Fruit fly (Drosophila melanogaster) whole organism, pupa: ENCODE measurements around the gene CG43394.

Experiments
- CG10348 ChIP-seq: fragments of 200-800 bp; sonication (Bioruptor generic); IDR thresholded peaks from 2 replicates; pipeline ENCODE4 v1.3.6; 2022; ENCODE audit warnings: missing biosample characterization, missing genetic modification characterization
- CG13204 ChIP-seq: fragments of 200-800 bp; sonication (Bioruptor generic); optimal IDR thresholded peaks from 2 replicates; lab custom pipeline; 2018; ENCODE audit warnings: missing biosample characterization, mild to moderate bottlenecking, missing genetic modification characterization, moderate library complexity
- CG4496 ChIP-seq: fragments of 200-800 bp; sonication (Bioruptor generic); IDR thresholded peaks from 3 replicates; pipeline ENCODE4 v1.3.6; 2022; ENCODE audit warnings: missing biosample characterization, missing genetic modification characterization
- CG9948 ChIP-seq: fragments of 200-800 bp; sonication (Bioruptor generic); optimal IDR thresholded peaks from 2 replicates; lab custom pipeline; 2018; ENCODE audit warnings: missing biosample characterization, mild to moderate bottlenecking, missing genetic modification characterization, moderate library complexity
- EcR ChIP-seq: fragments of 200-800 bp; sonication (Bioruptor generic); optimal IDR thresholded peaks from 3 replicates; lab custom pipeline; 2019; ENCODE audit warnings: missing biosample characterization, missing genetic modification characterization, mild to moderate bottlenecking, moderate library complexity, missing genetic modification reagents
- Pif1A ChIP-seq: fragments of 200-800 bp; sonication (Bioruptor generic); optimal IDR thresholded peaks from 3 replicates; lab custom pipeline; 2016; ENCODE audit warnings: missing biosample characterization, missing genetic modification characterization
- Snoo ChIP-seq: fragments of 200-800 bp; sonication (Bioruptor generic); optimal IDR thresholded peaks from 3 replicates; lab custom pipeline; 2017; ENCODE audit warnings: missing biosample characterization, mild to moderate bottlenecking, missing genetic modification characterization, inconsistent platforms
- rn ChIP-seq: fragments of 200-800 bp; sonication (Bioruptor generic); IDR thresholded peaks from 2 replicates; pipeline ENCODE4 v1.3.6; 2022; ENCODE audit warnings: missing biosample characterization, missing genetic modification characterization

- no peak for TF ChIP-seq CG10348 (GFP tag; lab: Robert Waterston, UW)
- TF ChIP-seq EcR = no peak
- no peak for TF ChIP-seq Pif1A (GFP tag; lab: Kevin White, UChicago)
- TF ChIP-seq CG9948 (tag; lab: Kevin White, UChicago) = no peak
- TF ChIP-seq rn (GFP tag; lab: Robert Waterston, UW) = no peak
- TF ChIP-seq CG13204 (GFP tag; lab: Kevin White, UChicago) = no peak
- TF ChIP-seq Snoo = no peak
- no peak for TF ChIP-seq CG4496 (GFP tag; lab: Robert Waterston, UW)
Observed at dm6 chr2L:8110549-8111438, 34.8 kb upstream of the CG43394 start.
